Worm (Caenorhabditis elegans): ENCODE results near the gene ndua-5.

The ndua-5 gene

ce11 chrIV:9477135-9477928, 47.4 kb downstream of the ndua-5 start, which contains the start of gene wrt-3 (continued):
- TF ChIP-seq spr-3 (GFP tag; optimal IDR thresholded peaks at IDR 0.05) (peak; percentile 81), mdt-29 (GFP tag; IDR thresholded peaks at IDR 0.05) (no peak; the same call in 1 of the 2 replicates), madf-9 (GFP tag; conservative IDR thresholded peaks at IDR 0.05) (peak; percentile 82), pha-4 (GFP tag; IDR thresholded peaks at IDR 0.05) (peak; percentile 91), pha-4 (tag; optimal IDR thresholded peaks at IDR 0.05) (no peak), arid-1 (GFP tag; conservative IDR thresholded peaks at IDR 0.05) (peak; percentile 93), dmd-6 (GFP tag; IDR thresholded peaks at IDR 0.05) (no peak), D1046.2 (GFP tag; IDR thresholded peaks at IDR 0.05) (peak; percentile 92), lin-15B (tag; optimal IDR thresholded peaks at IDR 0.05) (no peak), lin-38 (GFP tag; IDR thresholded peaks at IDR 0.05) (no peak), daf-12 (tag; optimal IDR thresholded peaks at IDR 0.05) (no peak), nhr-102 (tag; optimal IDR thresholded peaks at IDR 0.05) (no peak), unc-39 (tag; optimal IDR thresholded peaks at IDR 0.05) (no peak), duxl-1 (tag; optimal IDR thresholded peaks at IDR 0.05; ENCODE audit: poor library complexity) (peak; percentile 91), F37D6.2 (tag; optimal IDR thresholded peaks at IDR 0.05) (no peak), dve-1 (tag; optimal IDR thresholded peaks at IDR 0.05; ENCODE audit: insufficient read depth) (no peak), mxl-3 (GFP tag; optimal IDR thresholded peaks at IDR 0.05) (peak; percentile 60), lir-3 (tag; optimal IDR thresholded peaks at IDR 0.05) (peak; percentile 80), zip-2 (tag; optimal IDR thresholded peaks at IDR 0.05) (no peak), fkh-10 (GFP tag; optimal IDR thresholded peaks at IDR 0.05) (no peak), nhr-6 (tag; optimal IDR thresholded peaks at IDR 0.05) (peak; percentile 32), mes-2 (tag; optimal IDR thresholded peaks at IDR 0.05; ENCODE audit: poor library complexity, severe bottlenecking) (no peak), ces-1 (GFP tag; optimal IDR thresholded peaks at IDR 0.05) (no peak), hlh-11 (tag; optimal IDR thresholded peaks at IDR 0.05) (no peak), spr-1 (tag; optimal IDR thresholded peaks at IDR 0.05) (peak; percentile 74), ctbp-1 (GFP tag; IDR thresholded peaks at IDR 0.05) (no peak; the same call in 1 of the 2 replicates), nhr-76 (tag; optimal IDR thresholded peaks at IDR 0.05) (no peak), ceh-44 (GFP tag; IDR thresholded peaks at IDR 0.05) (peak; percentile 88; the same call in 1 of the 2 replicates), nhr-10 (tag; optimal IDR thresholded peaks at IDR 0.05) (no peak), lin-13 (GFP tag; optimal IDR thresholded peaks at IDR 0.05) (no peak), saeg-2 (GFP tag; IDR thresholded peaks at IDR 0.05) (no peak; the same call in 1 of the 2 replicates), dmd-8 (GFP tag; IDR thresholded peaks at IDR 0.05) (peak; percentile 99), nhr-41 (GFP tag; IDR thresholded peaks at IDR 0.05) (peak; percentile 75; the same call in 1 of the 2 replicates), lin-39 (tag; optimal IDR thresholded peaks at IDR 0.05) (no peak), Y75B8A.6 (GFP tag; IDR thresholded peaks at IDR 0.05) (no peak; the same call in 1 of the 2 replicates), daf-19 (GFP tag; conservative IDR thresholded peaks at IDR 0.05) (peak; percentile 90), nhr-111 (GFP tag; optimal IDR thresholded peaks at IDR 0.05) (peak; percentile 94), daf-16 (GFP tag; optimal IDR thresholded peaks at IDR 0.05) (peak; percentile 71 to 95), daf-16 (tag; optimal IDR thresholded peaks at IDR 0.05) (no peak), dmd-9 (GFP tag; IDR thresholded peaks at IDR 0.05) (no peak; the same call in 1 of the 2 replicates), mxl-2 (GFP tag; conservative IDR thresholded peaks at IDR 0.05) (0 out of 2 replicates have a peak, but pooled peaks have one; percentile 20), mdl-1 (tag; optimal IDR thresholded peaks at IDR 0.05) (no peak), hif-1 (tag; optimal IDR thresholded peaks at IDR 0.05) (no peak), ztf-11 (tag; optimal IDR thresholded peaks at IDR 0.05) (no peak), F49E8.2 (tag; optimal IDR thresholded peaks at IDR 0.05; ENCODE audit: borderline replicate concordance) (peak; percentile 42), ZK546.5 (tag; optimal IDR thresholded peaks at IDR 0.05) (no peak), gei-8 (GFP tag; optimal IDR thresholded peaks at IDR 0.05) (peak; percentile 90), egl-27 (tag; optimal IDR thresholded peaks at IDR 0.05) (no peak), ceh-32 (tag; optimal IDR thresholded peaks at IDR 0.05; ENCODE audit: poor library complexity) (peak; percentile 1)

All from whole organism, L4 larva.